Fruit fly (Drosophila melanogaster) whole organism, embryonic: ENCODE data around the gene bun.

ENCODE experiments used
- Abd-B ChIP-seq: fragments of 200-800 bp; sonication (Bioruptor generic); optimal IDR thresholded peaks from 2 replicates; lab custom pipeline; 2018; ENCODE audit warnings: missing biosample characterization, mild to moderate bottlenecking, missing genetic modification characterization, moderate library complexity
- Awh ChIP-seq: fragments of 200-800 bp; sonication (Bioruptor generic); IDR thresholded peaks from 2 replicates; pipeline ENCODE4, ENCODE4 v1.3.6; 2022; ENCODE audit warnings: missing biosample characterization, missing genetic modification characterization
- BtbVII ChIP-seq: fragments of 200-800 bp; sonication (Bioruptor generic); optimal IDR thresholded peaks from 3 replicates; lab custom pipeline; 2017; ENCODE audit warnings: missing biosample characterization, mild to moderate bottlenecking, missing genetic modification characterization
- CG1024 ChIP-seq: fragments of 200-800 bp; sonication (Bioruptor generic); IDR thresholded peaks from 2 replicates; pipeline ENCODE4 v1.3.6; 2022; ENCODE audit warnings: missing biosample characterization, missing genetic modification characterization
- CG10543 ChIP-seq: fragments of 200-800 bp; sonication (Bioruptor generic); optimal IDR thresholded peaks from 3 replicates; lab custom pipeline; 2017; ENCODE audit warnings: missing biosample characterization, mild to moderate bottlenecking, missing genetic modification characterization, moderate library complexity
- CG12236 ChIP-seq: fragments of 200-800 bp; sonication (Bioruptor generic); optimal IDR thresholded peaks from 2 replicates; lab custom pipeline; 2016; ENCODE audit warnings: missing biosample characterization, missing genetic modification characterization
- CG12942 ChIP-seq: fragments of 200-800 bp; sonication (Bioruptor generic); optimal IDR thresholded peaks from 3 replicates; lab custom pipeline; 2016; ENCODE audit warnings: missing biosample characterization, missing genetic modification characterization
- CG15011 ChIP-seq: fragments of 200-800 bp; sonication (Bioruptor generic); optimal IDR thresholded peaks from 3 replicates; lab custom pipeline; 2018; ENCODE audit warnings: missing biosample characterization, mild to moderate bottlenecking, missing genetic modification characterization
- CG15073 ChIP-seq: fragments of 200-800 bp; sonication (Bioruptor generic); optimal IDR thresholded peaks from 2 replicates; lab custom pipeline; 2016; ENCODE audit warnings: missing biosample characterization, missing genetic modification characterization
- CG1529 ChIP-seq: fragments of 200-800 bp; sonication (Bioruptor generic); optimal IDR thresholded peaks from 3 replicates; lab custom pipeline; 2018; ENCODE audit warnings: missing biosample characterization, missing genetic modification characterization
- CG16813 ChIP-seq: fragments of 200-800 bp; sonication (Bioruptor generic); IDR thresholded peaks from 3 replicates; pipeline ENCODE4 v1.3.6; 2022; ENCODE audit warnings: missing biosample characterization, missing genetic modification characterization; ENCODE audit not compliant: partially characterized antibody
- CG16863 ChIP-seq: fragments of 200-800 bp; sonication (Bioruptor generic); optimal IDR thresholded peaks from 3 replicates; lab custom pipeline; 2016; ENCODE audit warnings: missing biosample characterization, missing genetic modification characterization
- CG32767 ChIP-seq: fragments of 200-800 bp; sonication (Bioruptor generic); IDR thresholded peaks from 2 replicates; pipeline ENCODE4 v1.3.6; 2022; ENCODE audit warnings: missing biosample characterization, missing genetic modification characterization
- CG4707 ChIP-seq: fragments of 200-800 bp; sonication (Bioruptor generic); optimal IDR thresholded peaks from 2 replicates; lab custom pipeline; 2018; ENCODE audit warnings: missing biosample characterization, mild to moderate bottlenecking, missing genetic modification characterization, moderate library complexity
- CG9932 ChIP-seq: fragments of 200-800 bp; sonication (Bioruptor generic); IDR thresholded peaks from 2 replicates; pipeline ENCODE4 v1.3.6; 2022; ENCODE audit warnings: missing biosample characterization, missing genetic modification characterization
- CkIIα-i1 ChIP-seq: fragments of 200-800 bp; sonication (Bioruptor generic); IDR thresholded peaks from 2 replicates; pipeline ENCODE4 v1.3.6; 2022; ENCODE audit warnings: missing biosample characterization, missing genetic modification characterization
- CoRest ChIP-seq: fragments of 200-800 bp; sonication (Bioruptor generic); optimal IDR thresholded peaks from 3 replicates; lab custom pipeline; 2018; ENCODE audit warnings: missing biosample characterization, mild to moderate bottlenecking, missing genetic modification characterization, moderate library complexity
- CrebB ChIP-seq: fragments of 200-800 bp; sonication (Bioruptor generic); optimal IDR thresholded peaks from 3 replicates; lab custom pipeline; 2018; ENCODE audit warnings: missing biosample characterization, mild to moderate bottlenecking, missing genetic modification characterization
- Deaf1 ChIP-seq: fragments of 200-800 bp; optimal IDR thresholded peaks from 3 replicates; lab custom pipeline; 2019; ENCODE audit warnings: missing biosample characterization, mild to moderate bottlenecking, missing genetic modification characterization, moderate library complexity
- Doc3 ChIP-seq: fragments of 200-800 bp; sonication (Bioruptor generic); IDR thresholded peaks from 3 replicates; pipeline ENCODE4 v1.3.6; 2022; ENCODE audit warnings: missing biosample characterization, missing genetic modification characterization; ENCODE audit not compliant: partially characterized antibody
- HLH3B ChIP-seq: fragments of 200-800 bp; sonication (Bioruptor generic); IDR thresholded peaks from 2 replicates; pipeline ENCODE4 v1.3.6; 2022; ENCODE audit warnings: missing biosample characterization, missing genetic modification characterization
- Hr3 ChIP-seq: fragments of 200-800 bp; sonication (Bioruptor generic); optimal IDR thresholded peaks from 3 replicates; lab custom pipeline; 2016; ENCODE audit warnings: missing biosample characterization, missing genetic modification characterization
- MTF-1 ChIP-seq: fragments of 200-800 bp; sonication (Bioruptor generic); optimal IDR thresholded peaks from 2 replicates; lab custom pipeline; 2018; ENCODE audit warnings: missing biosample characterization, mild to moderate bottlenecking, missing genetic modification characterization, borderline replicate concordance
- Rfx ChIP-seq: fragments of 200-800 bp; sonication (Bioruptor generic); IDR thresholded peaks from 2 replicates; pipeline ENCODE4 v1.3.6; 2022; ENCODE audit warnings: missing biosample characterization, missing genetic modification characterization
- Scr ChIP-seq: fragments of 200-800 bp; sonication (Bioruptor generic); IDR thresholded peaks from 2 replicates; pipeline ENCODE4 v1.3.6; 2022; ENCODE audit warnings: missing biosample characterization, missing genetic modification characterization; ENCODE audit not compliant: partially characterized antibody
- Side ChIP-seq: fragments of 200-800 bp; sonication (Bioruptor generic); optimal IDR thresholded peaks from 2 replicates; lab custom pipeline; 2016; ENCODE audit warnings: missing biosample characterization, missing genetic modification characterization
- Sry-δ ChIP-seq: fragments of 200-800 bp; sonication (Bioruptor generic); optimal IDR thresholded peaks from 2 replicates; lab custom pipeline; 2016; ENCODE audit warnings: missing biosample characterization, missing genetic modification characterization
- Taf1 ChIP-seq: fragments of 200-800 bp; sonication (Bioruptor generic); IDR thresholded peaks from 2 replicates; pipeline ENCODE4 v1.3.6; 2022; ENCODE audit warnings: missing biosample characterization, missing genetic modification characterization
- Usf ChIP-seq: fragments of 200-800 bp; sonication (Bioruptor generic); optimal IDR thresholded peaks from 2 replicates; lab custom pipeline; 2017; ENCODE audit warnings: missing genotype, missing biosample characterization, missing genetic modification characterization
- cwo ChIP-seq: fragments of 200-800 bp; sonication (Bioruptor generic); optimal IDR thresholded peaks from 3 replicates; lab custom pipeline; 2017; ENCODE audit warnings: missing biosample characterization, missing genetic modification characterization, mild to moderate bottlenecking, moderate library complexity, missing genetic modification reagents
- dimm ChIP-seq: fragments of 200-800 bp; sonication (Bioruptor generic); IDR thresholded peaks from 2 replicates; pipeline ENCODE4 v1.3.6; 2022; ENCODE audit warnings: missing biosample characterization, missing genetic modification characterization
- ewg ChIP-seq: fragments of 200-800 bp; sonication (Bioruptor generic); optimal IDR thresholded peaks from 3 replicates; lab custom pipeline; 2017; ENCODE audit warnings: mild to moderate bottlenecking, missing biosample characterization, missing genetic modification reagents, missing genetic modification characterization
- fu2 ChIP-seq: fragments of 200-800 bp; sonication (Bioruptor generic); optimal IDR thresholded peaks from 2 replicates; lab custom pipeline; 2016; ENCODE audit warnings: missing biosample characterization, missing genetic modification characterization
- grn ChIP-seq: fragments of 200-800 bp; sonication (Bioruptor generic); optimal IDR thresholded peaks from 3 replicates; lab custom pipeline; 2017; ENCODE audit warnings: missing biosample characterization, missing genetic modification characterization
- gro ChIP-seq: fragments of 200-800 bp; sonication (Bioruptor generic); optimal IDR thresholded peaks from 2 replicates; lab custom pipeline; 2016; ENCODE audit warnings: missing biosample characterization, missing genetic modification characterization
- lov ChIP-seq, 2 experiments: fragments of 200-800 bp in 1 of 2; fragments of >200 bp in 1 of 2; sonication (Bioruptor generic) in 1 of 2; IDR thresholded peaks in 1 of 2; optimal IDR thresholded peaks in 1 of 2; 2 replicates in 1 of 2; 3 replicates in 1 of 2; pipeline versions ENCODE4 v1.3.6 to Lab custom; 2017 to 2022; ENCODE audit warnings: missing biosample characterization in 1 of 2, missing genetic modification characterization in 1 of 2
- nerfin-2 ChIP-seq: fragments of 200-800 bp; sonication (Bioruptor generic); IDR thresholded peaks from 2 replicates; pipeline ENCODE4 v1.3.6; 2022; ENCODE audit warnings: missing biosample characterization, missing genetic modification characterization; ENCODE audit not compliant: partially characterized antibody
- org-1 ChIP-seq: fragments of 200-800 bp; sonication (Bioruptor generic); optimal IDR thresholded peaks from 2 replicates; lab custom pipeline; 2017; ENCODE audit warnings: missing biosample characterization, missing genetic modification characterization
- p53 ChIP-seq: fragments of 200-800 bp; sonication (Bioruptor generic); optimal IDR thresholded peaks from 2 replicates; lab custom pipeline; 2016; ENCODE audit warnings: missing biosample characterization, missing genetic modification characterization
- pan ChIP-seq, 4 experiments: fragments of >200 bp in 3 of 4; fragments of 200-800 bp in 1 of 4; sonication (Bioruptor generic) in 1 of 4; optimal IDR thresholded peaks in 3 of 4; IDR thresholded peaks in 1 of 4; 2 replicates each; pipeline versions ENCODE4 v1.3.6 to Lab custom; 2017 to 2022; ENCODE audit warnings: missing biosample characterization in 2 of 4, missing genetic modification characterization in 2 of 4, mixed read lengths in 1 of 4
- pb ChIP-seq: fragments of 200-800 bp; sonication (Bioruptor generic); optimal IDR thresholded peaks from 3 replicates; lab custom pipeline; 2016; ENCODE audit warnings: missing biosample characterization, missing genetic modification characterization
- pum ChIP-seq: fragments of 200-800 bp; sonication (Bioruptor generic); optimal IDR thresholded peaks from 2 replicates; lab custom pipeline; 2016; ENCODE audit warnings: missing biosample characterization, missing genetic modification characterization
- pzg ChIP-seq: fragments of 200-800 bp; sonication (Bioruptor generic); optimal IDR thresholded peaks from 3 replicates; lab custom pipeline; 2018; ENCODE audit warnings: missing biosample characterization, mild to moderate bottlenecking, missing genetic modification characterization, moderate library complexity
- trh ChIP-seq: fragments of 200-800 bp; sonication (Bioruptor generic); optimal IDR thresholded peaks from 2 replicates; lab custom pipeline; 2016; ENCODE audit warnings: missing biosample characterization, missing genetic modification characterization
- vfl ChIP-seq: fragments of 200-800 bp; sonication (Bioruptor generic); optimal IDR thresholded peaks from 2 replicates; lab custom pipeline; 2016; ENCODE audit warnings: missing biosample characterization, missing genetic modification characterization
- wdn ChIP-seq: fragments of 200-800 bp; sonication (Bioruptor generic); IDR thresholded peaks from 2 replicates; pipeline ENCODE4 v1.3.6; 2022; ENCODE audit warnings: missing biosample characterization, missing genetic modification characterization
- yki ChIP-seq: fragments of >200 bp; optimal IDR thresholded peaks from 3 replicates; lab custom pipeline; 2018
- zen ChIP-seq: fragments of 200-800 bp; sonication (Bioruptor generic); optimal IDR thresholded peaks from 3 replicates; lab custom pipeline; 2018; ENCODE audit warnings: missing biosample characterization, mild to moderate bottlenecking, missing genetic modification characterization, moderate library complexity

Gene bun

dm6 chr2L:12483866-12484554 lies 62.4 kb downstream of the bun start (continued):
- TF ChIP-seq Deaf1 (tag; lab: Kevin White, UChicago): peak; percentile 57
- TF ChIP-seq CG12942 (GFP tag; lab: Kevin White, UChicago): peak; percentile 84
- TF ChIP-seq CkIIα-i1: no peak
- no peak; the same call in 1 of the 2 replicates for TF ChIP-seq dimm (GFP tag; lab: Robert Waterston, UW)
- TF ChIP-seq CrebB (tag; lab: Kevin White, UChicago): peak; percentile 60
- TF ChIP-seq Sry-δ: peak; percentile 52
- no peak for TF ChIP-seq yki
- peak; percentile 78; the same call in 1 of the 2 replicates for TF ChIP-seq CG32767 (GFP tag; lab: Robert Waterston, UW)
- no peak for TF ChIP-seq Doc3 (GFP tag; lab: Robert Waterston, UW)
- TF ChIP-seq MTF-1: peak; percentile 50
- TF ChIP-seq Hr3: peak; percentile 82
- TF ChIP-seq pum (GFP tag; lab: Kevin White, UChicago): peak; percentile 93
- peak; percentile 89 for TF ChIP-seq Rfx (GFP tag; lab: Robert Waterston, UW)
- TF ChIP-seq CG1529 (GFP tag; lab: Kevin White, UChicago): peak; percentile 81
- TF ChIP-seq wdn (GFP tag; lab: Robert Waterston, UW): peak; percentile 69
- TF ChIP-seq BtbVII: peak; percentile 86
- TF ChIP-seq Abd-B (GFP tag; lab: Kevin White, UChicago): peak; percentile 86
- peak; percentile 83 for TF ChIP-seq p53 (GFP tag; lab: Kevin White, UChicago)
- peak; percentile 93 for TF ChIP-seq CoRest
- TF ChIP-seq vfl (GFP tag; lab: Kevin White, UChicago): peak; percentile 80
- no peak for TF ChIP-seq lov (optimal IDR thresholded peaks at IDR 0.05; lab: Kevin White, UChicago)
- TF ChIP-seq lov (GFP tag; IDR thresholded peaks at IDR 0.05; lab: Robert Waterston, UW): peak; percentile 81; the same call in 1 of the 3 replicates
- TF ChIP-seq CG4707 (GFP tag; lab: Kevin White, UChicago): peak; percentile 61
- peak; percentile 76 for TF ChIP-seq CG15011 (GFP tag; lab: Kevin White, UChicago)
- TF ChIP-seq grn (GFP tag; lab: Kevin White, UChicago): peak; percentile 77
- peak; percentile 86; the same call in 1 of the 2 replicates for TF ChIP-seq HLH3B (GFP tag; lab: Robert Waterston, UW)
- TF ChIP-seq Awh (GFP tag; lab: Robert Waterston, UW): peak; percentile 89
- TF ChIP-seq fu2: peak; percentile 89
- peak; percentile 95 for TF ChIP-seq CG10543
- peak; percentile 71 for TF ChIP-seq CG15073 (GFP tag; lab: Kevin White, UChicago)
- 0 out of 2 replicates have a peak, but pooled peaks have one; percentile 50 for TF ChIP-seq CG1024 (GFP tag; lab: Robert Waterston, UW)
- TF ChIP-seq Taf1 (GFP tag; lab: Robert Waterston, UW): peak; percentile 73; the same call in 1 of the 2 replicates
- TF ChIP-seq Scr (GFP tag; lab: Robert Waterston, UW): no peak
- TF ChIP-seq ewg: peak; percentile 79
- peak; percentile 81 for TF ChIP-seq pb (GFP tag; lab: Kevin White, UChicago)
- peak; percentile 88 for TF ChIP-seq CG16863
- peak; percentile 65 for TF ChIP-seq zen
- peak; percentile 78 for TF ChIP-seq cwo (GFP tag; lab: Kevin White, UChicago)
- peak; percentile 75 for TF ChIP-seq CG12236
- TF ChIP-seq trh: no peak
- TF ChIP-seq org-1: peak; percentile 87
- peak; percentile 55 for TF ChIP-seq Usf (GFP tag; lab: Kevin White, UChicago)
- peak; percentile 88 for TF ChIP-seq Side (GFP tag; lab: Kevin White, UChicago)
- no peak for TF ChIP-seq pan (optimal IDR thresholded peaks at IDR 0.05; lab: Kevin White, UChicago)
- peak in 1 of 2 experiments; percentile 91 for TF ChIP-seq pan (GFP tag; optimal IDR thresholded peaks at IDR 0.05 in 1 of 2, IDR thresholded peaks at IDR 0.05 in 1 of 2)
- TF ChIP-seq gro (GFP tag; lab: Kevin White, UChicago): peak; percentile 88
- TF ChIP-seq CG16813 (GFP tag; lab: Robert Waterston, UW): no peak
- no peak for TF ChIP-seq pzg (GFP tag; lab: Kevin White, UChicago)
- no peak; the same call in 1 of the 2 replicates for TF ChIP-seq CG9932 (GFP tag; lab: Robert Waterston, UW)
- no peak for TF ChIP-seq nerfin-2
